Fruit fly (Drosophila melanogaster): ENCODE results near the gene MetRS-m.

Gene MetRS-m

DNA sequence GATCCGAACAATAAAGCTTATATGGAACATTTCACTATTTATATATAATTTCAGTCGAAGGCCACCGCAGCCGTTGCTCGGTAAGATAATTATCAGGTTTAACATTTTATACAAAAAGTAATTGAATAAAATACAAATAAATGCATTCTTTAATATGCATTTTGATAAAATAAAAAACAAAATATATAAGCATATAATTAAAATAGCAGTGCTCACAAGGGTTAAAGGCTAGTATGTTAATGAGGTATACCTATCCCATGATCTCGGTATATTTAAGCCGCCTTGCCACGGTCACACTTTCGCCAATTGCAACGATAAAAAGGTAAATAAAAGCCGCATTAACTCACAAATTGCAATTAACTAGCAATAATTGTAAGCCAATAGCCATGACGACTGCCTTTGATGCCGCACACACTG, 49.0 kb upstream of the MetRS-m start, which contains the start of gene Polr2I (continued):
- peak in 1 of 2 experiments; percentile 10 for TF ChIP-seq dpn (GFP tag; optimal IDR thresholded peaks at IDR 0.05)
- peak; percentile 24 for TF ChIP-seq pzg (GFP tag; optimal IDR thresholded peaks at IDR 0.05)
- TF ChIP-seq Usf (GFP tag; optimal IDR thresholded peaks at IDR 0.05): peak; percentile 35
- TF ChIP-seq D (optimal IDR thresholded peaks at IDR 0.05): no peak
- no peak for TF ChIP-seq D (GFP tag; optimal IDR thresholded peaks at IDR 0.05)
- TF ChIP-seq MTF-1 (GFP tag; optimal IDR thresholded peaks at IDR 0.05; ENCODE audit: borderline replicate concordance): no peak
- TF ChIP-seq jing (GFP tag; optimal IDR thresholded peaks at IDR 0.05): no peak
- no peak for TF ChIP-seq crp (GFP tag; optimal IDR thresholded peaks at IDR 0.05)
- TF ChIP-seq lola (GFP tag; optimal IDR thresholded peaks at IDR 0.05): peak in 1 of 3 experiments; percentile 40
- no peak for TF ChIP-seq CG6854 (GFP tag; optimal IDR thresholded peaks at IDR 0.05)
- TF ChIP-seq Nf-YC (tag; optimal IDR thresholded peaks at IDR 0.05): peak; percentile 34
- no peak for TF ChIP-seq gcm (GFP tag; optimal IDR thresholded peaks at IDR 0.05)
- TF ChIP-seq CG10147 (GFP tag; optimal IDR thresholded peaks at IDR 0.05): no peak
- peak; percentile 30 for TF ChIP-seq CG2120 (GFP tag; optimal IDR thresholded peaks at IDR 0.05)
- TF ChIP-seq CG34422 (GFP tag; IDR thresholded peaks at IDR 0.05): peak; percentile 59; the same call in 1 of the 3 replicates
- no peak for TF ChIP-seq Asciz (GFP tag; optimal IDR thresholded peaks at IDR 0.05)
- peak; percentile 64 for TF ChIP-seq CG9932 (GFP tag; IDR thresholded peaks at IDR 0.05)
- no peak for TF ChIP-seq CG32767 (GFP tag; IDR thresholded peaks at IDR 0.05)
- no peak for TF ChIP-seq Lim3 (GFP tag; IDR thresholded peaks at IDR 0.05)
- TF ChIP-seq Nf-YB (GFP tag; optimal IDR thresholded peaks at IDR 0.05): no peak
- TF ChIP-seq Dfd (GFP tag; optimal IDR thresholded peaks at IDR 0.05): no peak
- TF ChIP-seq B-H1 (GFP tag; IDR thresholded peaks at IDR 0.05): no peak
- peak; percentile 15 for TF ChIP-seq twi (tag; optimal IDR thresholded peaks at IDR 0.05)
- no peak for TF ChIP-seq CTCF (GFP tag; optimal IDR thresholded peaks at IDR 0.05)
- TF ChIP-seq hbn (GFP tag; IDR thresholded peaks at IDR 0.05; ENCODE audit: partially characterized antibody): no peak
- 0 out of 2 replicates have a peak, but pooled peaks have one; percentile 10 for TF ChIP-seq sisA (GFP tag; IDR thresholded peaks at IDR 0.05)
- TF ChIP-seq Vsx1 (GFP tag; optimal IDR thresholded peaks at IDR 0.05): no peak
- no peak for TF ChIP-seq TFAM (GFP tag; optimal IDR thresholded peaks at IDR 0.05)
- TF ChIP-seq CG6765 (GFP tag; optimal IDR thresholded peaks at IDR 0.05): no peak
- TF ChIP-seq Neu2 (GFP tag; optimal IDR thresholded peaks at IDR 0.05; ENCODE audit: borderline replicate concordance): no peak
- peak; percentile 84 for TF ChIP-seq row (GFP tag; IDR thresholded peaks at IDR 0.05)
- no peak for TF ChIP-seq cwo (GFP tag; optimal IDR thresholded peaks at IDR 0.05)
- TF ChIP-seq CG7839 (tag; optimal IDR thresholded peaks at IDR 0.05): no peak
- no peak for TF ChIP-seq CG14860 (GFP tag; IDR thresholded peaks at IDR 0.05; ENCODE audit: partially characterized antibody)
- TF ChIP-seq Chrac-16 (GFP tag; optimal IDR thresholded peaks at IDR 0.05): peak; percentile 39
- TF ChIP-seq CG3995 (GFP tag; optimal IDR thresholded peaks at IDR 0.05): peak; percentile 29
- peak; percentile 62 for TF ChIP-seq gfzf (GFP tag; optimal IDR thresholded peaks at IDR 0.05)
- no peak for TF ChIP-seq cas (GFP tag; IDR thresholded peaks at IDR 0.05)
- no peak for TF ChIP-seq slp2 (GFP tag; optimal IDR thresholded peaks at IDR 0.05)
- TF ChIP-seq CG12104 (GFP tag; optimal IDR thresholded peaks at IDR 0.05): peak; percentile 12
- no peak for TF ChIP-seq org-1 (GFP tag; optimal IDR thresholded peaks at IDR 0.05)
- TF ChIP-seq schlank (tag; optimal IDR thresholded peaks at IDR 0.05): no peak
- no peak for TF ChIP-seq CG7987 (GFP tag; optimal IDR thresholded peaks at IDR 0.05)
- TF ChIP-seq nmo (GFP tag; optimal IDR thresholded peaks at IDR 0.05): peak; percentile 72
- TF ChIP-seq CG12942 (GFP tag; optimal IDR thresholded peaks at IDR 0.05): peak; percentile 4
- no peak for TF ChIP-seq ab (GFP tag; optimal IDR thresholded peaks at IDR 0.05)
- TF ChIP-seq Ptx1 (GFP tag; IDR thresholded peaks at IDR 0.05): peak; percentile 47; the same call in 1 of the 2 replicates
- no peak for TF ChIP-seq D19A (tag; optimal IDR thresholded peaks at IDR 0.05)
- TF ChIP-seq CG1602 (GFP tag; optimal IDR thresholded peaks at IDR 0.05): peak; percentile 32
- 0 out of 3 replicates have a peak, but pooled peaks have one; percentile 13 for TF ChIP-seq Dbx (GFP tag; IDR thresholded peaks at IDR 0.05)
- TF ChIP-seq CG8944 (GFP tag; optimal IDR thresholded peaks at IDR 0.05): no peak

Measured in whole organism, embryonic.